Fruit fly (Drosophila melanogaster) whole organism, embryonic: ENCODE data around the gene kairos.

ENCODE experiments used
- Aef1 ChIP-seq: fragments of 200-800 bp; sonication (Bioruptor generic); IDR thresholded peaks from 3 replicates; pipeline ENCODE4 v1.3.6; 2022; ENCODE audit warnings: missing biosample characterization, missing genetic modification characterization
- Antp ChIP-seq: fragments of 200-800 bp; sonication (Bioruptor generic); optimal IDR thresholded peaks from 3 replicates; lab custom pipeline; 2016; ENCODE audit warnings: missing biosample characterization, missing genetic modification characterization
- CG10147 ChIP-seq: fragments of 200-800 bp; sonication (Bioruptor generic); optimal IDR thresholded peaks from 2 replicates; lab custom pipeline; 2019; ENCODE audit warnings: missing biosample characterization, mild to moderate bottlenecking, missing genetic modification characterization, moderate library complexity
- CG11560 ChIP-seq: fragments of 200-800 bp; sonication (Bioruptor generic); IDR thresholded peaks from 3 replicates; pipeline ENCODE4 v1.3.6; 2022; ENCODE audit warnings: missing biosample characterization, missing genetic modification characterization
- CG11723 ChIP-seq: fragments of 200-800 bp; sonication (Bioruptor generic); optimal IDR thresholded peaks from 2 replicates; lab custom pipeline; 2017; ENCODE audit warnings: missing biosample characterization, mild to moderate bottlenecking, missing genetic modification characterization
- CG12155 ChIP-seq: fragments of 200-800 bp; sonication (Bioruptor generic); optimal IDR thresholded peaks from 3 replicates; lab custom pipeline; 2016; ENCODE audit warnings: missing biosample characterization, missing genetic modification characterization
- CG14667 ChIP-seq: fragments of 200-800 bp; sonication (Bioruptor generic); IDR thresholded peaks from 2 replicates; pipeline ENCODE4 v1.3.6; 2022; ENCODE audit warnings: missing biosample characterization, missing genetic modification characterization
- CG16779 ChIP-seq: fragments of 200-800 bp; sonication (Bioruptor generic); IDR thresholded peaks from 2 replicates; pipeline ENCODE4 v1.3.6; 2022; ENCODE audit warnings: missing biosample characterization, missing genetic modification characterization
- CG18262 ChIP-seq: fragments of 200-800 bp; optimal IDR thresholded peaks from 3 replicates; lab custom pipeline; 2019; ENCODE audit warnings: missing biosample characterization, mild to moderate bottlenecking, missing genetic modification characterization, moderate library complexity
- CG18619 ChIP-seq: fragments of 200-800 bp; sonication (Bioruptor generic); optimal IDR thresholded peaks from 3 replicates; lab custom pipeline; 2017; ENCODE audit warnings: missing biosample characterization, mild to moderate bottlenecking, missing genetic modification characterization
- CG5245 ChIP-seq: fragments of 200-800 bp; sonication (Bioruptor generic); optimal IDR thresholded peaks from 3 replicates; lab custom pipeline; 2016; ENCODE audit warnings: missing biosample characterization, missing genetic modification characterization
- CG6254 ChIP-seq: fragments of 200-800 bp; sonication (Bioruptor generic); optimal IDR thresholded peaks from 3 replicates; lab custom pipeline; 2017; ENCODE audit warnings: mild to moderate bottlenecking, missing biosample characterization, missing genetic modification reagents, missing genetic modification characterization
- CG8281 ChIP-seq: fragments of 200-800 bp; sonication (Bioruptor generic); optimal IDR thresholded peaks from 2 replicates; lab custom pipeline; 2018; ENCODE audit warnings: missing biosample characterization, mild to moderate bottlenecking, missing genetic modification characterization, moderate library complexity
- CG9727 ChIP-seq: fragments of 200-800 bp; sonication (Bioruptor generic); optimal IDR thresholded peaks from 3 replicates; lab custom pipeline; 2017; ENCODE audit warnings: missing biosample characterization, mild to moderate bottlenecking, missing genetic modification characterization
- E2f2 ChIP-seq: fragments of 200-800 bp; sonication (Bioruptor generic); IDR thresholded peaks from 2 replicates; pipeline ENCODE4 v1.3.6; 2022; ENCODE audit warnings: missing biosample characterization, missing genetic modification characterization
- Gsc ChIP-seq: fragments of 200-800 bp; sonication (Bioruptor generic); IDR thresholded peaks from 2 replicates; pipeline ENCODE4 v1.3.6; 2022; ENCODE audit warnings: missing biosample characterization, missing genetic modification characterization
- Hand ChIP-seq: fragments of 200-800 bp; sonication (Bioruptor generic); optimal IDR thresholded peaks from 2 replicates; lab custom pipeline; 2017; ENCODE audit warnings: mild to moderate bottlenecking, missing biosample characterization, missing genetic modification reagents, missing genetic modification characterization
- MBD-R2 ChIP-seq: fragments of 200-800 bp; sonication (Bioruptor generic); IDR thresholded peaks from 2 replicates; pipeline ENCODE4 v1.3.6; 2022; ENCODE audit warnings: missing biosample characterization, missing genetic modification characterization
- MESR4 ChIP-seq: fragments of 200-800 bp; sonication (Bioruptor generic); optimal IDR thresholded peaks from 2 replicates; lab custom pipeline; 2018; ENCODE audit warnings: missing biosample characterization, mild to moderate bottlenecking, missing genetic modification characterization, moderate library complexity
- PHDP ChIP-seq: fragments of 200-800 bp; sonication (Bioruptor generic); optimal IDR thresholded peaks from 3 replicates; lab custom pipeline; 2018; ENCODE audit warnings: missing biosample characterization, mild to moderate bottlenecking, missing genetic modification characterization, moderate library complexity
- Pdp1 ChIP-seq, 2 experiments: fragments of 200-800 bp; sonication (Bioruptor generic); optimal IDR thresholded peaks; 3 replicates each; lab custom pipeline; 2016; ENCODE audit warnings: missing biosample characterization in 2 of 2, missing genetic modification characterization in 2 of 2, mild to moderate bottlenecking in 1 of 2, moderate library complexity in 1 of 2
- Sox100B ChIP-seq: fragments of 200-800 bp; sonication (Bioruptor generic); optimal IDR thresholded peaks from 3 replicates; lab custom pipeline; 2018; ENCODE audit warnings: missing biosample characterization, mild to moderate bottlenecking, missing genetic modification characterization
- amos ChIP-seq: fragments of 200-800 bp; sonication (Bioruptor generic); IDR thresholded peaks from 2 replicates; pipeline ENCODE4 v1.3.6; 2022; ENCODE audit warnings: missing biosample characterization, missing genetic modification characterization; ENCODE audit not compliant: partially characterized antibody
- ap ChIP-seq: fragments of 200-800 bp; sonication (Bioruptor generic); IDR thresholded peaks from 2 replicates; pipeline ENCODE4 v1.3.6; 2022; ENCODE audit warnings: missing biosample characterization, missing genetic modification characterization
- bowl ChIP-seq: fragments of 200-800 bp; sonication (Bioruptor generic); IDR thresholded peaks from 2 replicates; pipeline ENCODE4 v1.3.6; 2022; ENCODE audit warnings: missing biosample characterization, missing genetic modification characterization
- br ChIP-seq: fragments of >200 bp; optimal IDR thresholded peaks from 2 replicates; lab custom pipeline; 2017
- cg ChIP-seq: fragments of 200-800 bp; sonication (Bioruptor generic); optimal IDR thresholded peaks from 3 replicates; lab custom pipeline; 2019; ENCODE audit warnings: missing biosample characterization, mild to moderate bottlenecking, missing genetic modification characterization, moderate library complexity
- crc ChIP-seq: fragments of 200-800 bp; sonication (Bioruptor generic); optimal IDR thresholded peaks from 2 replicates; lab custom pipeline; 2016; ENCODE audit warnings: missing biosample characterization, missing genetic modification characterization
- crp ChIP-seq, 2 experiments: fragments of 200-800 bp; sonication (Bioruptor generic); optimal IDR thresholded peaks; 2 replicates in 1 of 2; 3 replicates in 1 of 2; lab custom pipeline; 2017; ENCODE audit warnings: missing biosample characterization in 2 of 2, missing genetic modification characterization in 2 of 2, mild to moderate bottlenecking in 1 of 2, moderate library complexity in 1 of 2
- cwo ChIP-seq: fragments of 200-800 bp; sonication (Bioruptor generic); optimal IDR thresholded peaks from 3 replicates; lab custom pipeline; 2017; ENCODE audit warnings: missing biosample characterization, missing genetic modification characterization, mild to moderate bottlenecking, moderate library complexity, missing genetic modification reagents
- dmrt99B ChIP-seq: fragments of 200-800 bp; sonication (Bioruptor generic); optimal IDR thresholded peaks from 2 replicates; lab custom pipeline; 2018; ENCODE audit warnings: missing biosample characterization, mild to moderate bottlenecking, missing genetic modification characterization, moderate library complexity
- ems ChIP-seq: fragments of 200-800 bp; sonication (Bioruptor generic); optimal IDR thresholded peaks from 3 replicates; lab custom pipeline; 2016; ENCODE audit warnings: missing biosample characterization, missing genetic modification characterization
- ftz-f1 ChIP-seq: fragments of 200-800 bp; sonication (Bioruptor generic); optimal IDR thresholded peaks from 2 replicates; lab custom pipeline; 2016; ENCODE audit warnings: missing biosample characterization, missing genetic modification characterization
- insv ChIP-seq, 2 experiments: fragments of 200-800 bp; sonication (Bioruptor generic); optimal IDR thresholded peaks; 3 replicates each; lab custom pipeline; 2016 to 2018; ENCODE audit warnings: missing biosample characterization in 2 of 2, missing genetic modification characterization in 2 of 2
- jing ChIP-seq: fragments of 200-800 bp; sonication (Bioruptor generic); optimal IDR thresholded peaks from 2 replicates; lab custom pipeline; 2018; ENCODE audit warnings: missing biosample characterization, mild to moderate bottlenecking, missing genetic modification characterization
- ken ChIP-seq: fragments of 200-800 bp; sonication (Bioruptor generic); IDR thresholded peaks from 3 replicates; pipeline ENCODE4 v1.3.6; 2022; ENCODE audit warnings: missing biosample characterization, missing genetic modification characterization
- lmd ChIP-seq: fragments of 200-800 bp; sonication (Bioruptor generic); IDR thresholded peaks from 2 replicates; pipeline ENCODE4 v1.3.6; 2022; ENCODE audit warnings: missing biosample characterization, missing genetic modification characterization
- oc ChIP-seq: fragments of 200-800 bp; sonication (Bioruptor generic); optimal IDR thresholded peaks from 2 replicates; lab custom pipeline; 2018; ENCODE audit warnings: missing biosample characterization, mild to moderate bottlenecking, missing genetic modification characterization, moderate library complexity
- org-1 ChIP-seq: fragments of 200-800 bp; sonication (Bioruptor generic); optimal IDR thresholded peaks from 2 replicates; lab custom pipeline; 2017; ENCODE audit warnings: missing biosample characterization, missing genetic modification characterization
- pb ChIP-seq: fragments of 200-800 bp; sonication (Bioruptor generic); optimal IDR thresholded peaks from 3 replicates; lab custom pipeline; 2016; ENCODE audit warnings: missing biosample characterization, missing genetic modification characterization
- run ChIP-seq: fragments of 200-800 bp; sonication (Bioruptor generic); optimal IDR thresholded peaks from 3 replicates; lab custom pipeline; 2018; ENCODE audit warnings: missing biosample characterization, mild to moderate bottlenecking, missing genetic modification characterization
- sd ChIP-seq: fragments of 200-800 bp; sonication (Bioruptor generic); optimal IDR thresholded peaks from 3 replicates; lab custom pipeline; 2018; ENCODE audit warnings: missing biosample characterization, mild to moderate bottlenecking, missing genetic modification characterization, moderate library complexity
- tap ChIP-seq: fragments of 200-800 bp; optimal IDR thresholded peaks from 3 replicates; lab custom pipeline; 2019; ENCODE audit warnings: missing biosample characterization, mild to moderate bottlenecking, missing genetic modification characterization, moderate library complexity
- tin ChIP-seq: fragments of 200-800 bp; sonication (Bioruptor generic); optimal IDR thresholded peaks from 3 replicates; lab custom pipeline; 2016; ENCODE audit warnings: missing biosample characterization, missing genetic modification characterization
- tll ChIP-seq, 2 experiments: fragments of 200-800 bp in 1 of 2; fragments of >200 bp in 1 of 2; sonication (Bioruptor generic) in 1 of 2; optimal IDR thresholded peaks; 2 replicates each; lab custom pipeline; 2017 to 2019; ENCODE audit warnings: missing biosample characterization in 2 of 2, missing genetic modification characterization in 2 of 2, mild to moderate bottlenecking in 1 of 2, moderate library complexity in 1 of 2
- trem ChIP-seq: fragments of 200-800 bp; optimal IDR thresholded peaks from 3 replicates; lab custom pipeline; 2019; ENCODE audit warnings: missing biosample characterization, mild to moderate bottlenecking, missing genetic modification characterization, moderate library complexity
- ttk ChIP-seq: fragments of 200-800 bp; sonication (Bioruptor generic); IDR thresholded peaks from 2 replicates; pipeline ENCODE4 v2.1.2; 2022; ENCODE audit warnings: missing biosample characterization, missing genetic modification characterization
- wdn ChIP-seq: fragments of 200-800 bp; sonication (Bioruptor generic); IDR thresholded peaks from 2 replicates; pipeline ENCODE4 v1.3.6; 2022; ENCODE audit warnings: missing biosample characterization, missing genetic modification characterization

kairos gene

dm6 chrX:18367806-18368643 is 12.0 kb upstream of the kairos start (continued):
- TF ChIP-seq insv (GFP tag; optimal IDR thresholded peaks at IDR 0.05; lab: Kevin White, UChicago): no peak
- peak; percentile 49 for TF ChIP-seq oc
- peak; percentile 52 for TF ChIP-seq PHDP
- peak; percentile 50 for TF ChIP-seq CG11723 (GFP tag; lab: Kevin White, UChicago)
- peak; percentile 24 for TF ChIP-seq Sox100B (GFP tag; lab: Kevin White, UChicago)
- TF ChIP-seq tin (GFP tag; lab: Kevin White, UChicago): peak; percentile 23
- peak; percentile 37 for TF ChIP-seq jing
- peak; percentile 69 for TF ChIP-seq dmrt99B
- TF ChIP-seq MESR4: no peak
- TF ChIP-seq CG9727 (GFP tag; lab: Kevin White, UChicago): peak; percentile 38
- no peak for TF ChIP-seq trem (tag; lab: Kevin White, UChicago)
- peak; percentile 62 for TF ChIP-seq org-1 (GFP tag; lab: Kevin White, UChicago)
- TF ChIP-seq ftz-f1: no peak
- TF ChIP-seq bowl (GFP tag; lab: Robert Waterston, UW): peak; percentile 62
- TF ChIP-seq CG18619 (GFP tag; lab: Kevin White, UChicago): peak; percentile 72
- TF ChIP-seq Hand: peak; percentile 82
- TF ChIP-seq CG5245 (GFP tag; lab: Kevin White, UChicago): peak; percentile 32
- peak; percentile 46 for TF ChIP-seq tap (tag; lab: Kevin White, UChicago)
- no peak for TF ChIP-seq E2f2 (GFP tag; lab: Robert Waterston, UW)
- TF ChIP-seq ap (GFP tag; lab: Robert Waterston, UW): no peak
- peak; percentile 10 for TF ChIP-seq CG10147
- TF ChIP-seq CG6254 (GFP tag; lab: Kevin White, UChicago): peak; percentile 50
- no peak; the same call in 1 of the 2 replicates for TF ChIP-seq amos
- no peak for TF ChIP-seq run (tag; lab: Kevin White, UChicago)
- peak; percentile 72 for TF ChIP-seq CG16779 (GFP tag; lab: Robert Waterston, UW)
- peak; percentile 74 for TF ChIP-seq lmd
- peak; percentile 83 for TF ChIP-seq cwo (GFP tag; lab: Kevin White, UChicago)
- TF ChIP-seq tll (GFP tag; optimal IDR thresholded peaks at IDR 0.05; lab: Kevin White, UChicago): no peak
- TF ChIP-seq CG14667 (GFP tag; lab: Robert Waterston, UW): peak; percentile 28; the same call in 1 of the 2 replicates
- TF ChIP-seq CG12155 (GFP tag; lab: Kevin White, UChicago): peak; percentile 66
- peak; percentile 51; the same call in 1 of the 2 replicates for TF ChIP-seq MBD-R2
- peak; percentile 32 for TF ChIP-seq cg
- peak in 1 of 2 experiments; percentile 6 for TF ChIP-seq crp (GFP tag; optimal IDR thresholded peaks at IDR 0.05; lab: Kevin White, UChicago)
- TF ChIP-seq Pdp1 (GFP tag; optimal IDR thresholded peaks at IDR 0.05; lab: Kevin White, UChicago): peak; percentile 73 to 82
- TF ChIP-seq sd: peak; percentile 84
- TF ChIP-seq crc (GFP tag; lab: Kevin White, UChicago): peak; percentile 59
- peak; percentile 64 for TF ChIP-seq ems (GFP tag; lab: Kevin White, UChicago)
- TF ChIP-seq Aef1 (GFP tag; lab: Robert Waterston, UW): peak; percentile 79
- TF ChIP-seq pb: peak; percentile 43
- TF ChIP-seq CG18262 (tag; lab: Kevin White, UChicago): peak; percentile 55
- peak; percentile 64 for TF ChIP-seq ttk (GFP tag; lab: Robert Waterston, UW)
- peak; percentile 80 for TF ChIP-seq wdn (GFP tag; lab: Robert Waterston, UW)
- TF ChIP-seq Antp (GFP tag; lab: Kevin White, UChicago): peak; percentile 78
- TF ChIP-seq Gsc (GFP tag; lab: Robert Waterston, UW): no peak
- no peak for TF ChIP-seq br (lab: Kevin White, UChicago)
- peak; percentile 61; the same call in 2 of the 3 replicates for TF ChIP-seq CG11560
- TF ChIP-seq ken: peak; percentile 68; the same call in 1 of the 3 replicates
- no peak for TF ChIP-seq CG8281 (tag; lab: Kevin White, UChicago)
